Fruit fly (Drosophila melanogaster) whole organism, embryonic: ENCODE measurements around the gene CG15011.

Experiments used
- CG10543 ChIP-seq: fragments of 200-800 bp; sonication (Bioruptor generic); optimal IDR thresholded peaks from 3 replicates; lab custom pipeline; 2017; ENCODE audit warnings: missing biosample characterization, mild to moderate bottlenecking, missing genetic modification characterization, moderate library complexity
- CG1529 ChIP-seq: fragments of 200-800 bp; sonication (Bioruptor generic); optimal IDR thresholded peaks from 3 replicates; lab custom pipeline; 2018; ENCODE audit warnings: missing biosample characterization, missing genetic modification characterization
- CG1603 ChIP-seq: fragments of 200-800 bp; sonication (Bioruptor generic); optimal IDR thresholded peaks from 2 replicates; lab custom pipeline; 2019; ENCODE audit warnings: missing biosample characterization, mild to moderate bottlenecking, missing genetic modification characterization, moderate library complexity
- CG17328 ChIP-seq: fragments of 200-800 bp; sonication (Bioruptor generic); IDR thresholded peaks from 2 replicates; pipeline ENCODE4 v1.3.6; 2022; ENCODE audit warnings: missing biosample characterization, missing genetic modification characterization
- CG18011 ChIP-seq: fragments of 200-800 bp; sonication (Bioruptor generic); optimal IDR thresholded peaks from 2 replicates; lab custom pipeline; 2017; ENCODE audit warnings: missing biosample characterization, missing genetic modification characterization, mild to moderate bottlenecking, moderate library complexity, missing genotype
- CG31365 ChIP-seq: fragments of 200-800 bp; sonication (Bioruptor generic); optimal IDR thresholded peaks from 2 replicates; lab custom pipeline; 2018; ENCODE audit warnings: missing biosample characterization, mild to moderate bottlenecking, missing genetic modification characterization
- CG31441 ChIP-seq: fragments of 200-800 bp; sonication (Bioruptor generic); IDR thresholded peaks from 2 replicates; pipeline ENCODE4 v1.3.6; 2022; ENCODE audit warnings: missing biosample characterization, missing genetic modification characterization
- CG34422 ChIP-seq: fragments of 200-800 bp; sonication (Bioruptor generic); IDR thresholded peaks from 3 replicates; pipeline ENCODE4 v1.3.6; 2022; ENCODE audit warnings: missing biosample characterization, missing genetic modification characterization
- CG4730 ChIP-seq: fragments of 200-800 bp; sonication (Bioruptor generic); IDR thresholded peaks from 2 replicates; pipeline ENCODE4 v1.3.6; 2022; ENCODE audit warnings: missing biosample characterization, missing genetic modification characterization
- CG6254 ChIP-seq: fragments of 200-800 bp; sonication (Bioruptor generic); optimal IDR thresholded peaks from 3 replicates; lab custom pipeline; 2017; ENCODE audit warnings: mild to moderate bottlenecking, missing biosample characterization, missing genetic modification reagents, missing genetic modification characterization
- CG7987 ChIP-seq: fragments of 200-800 bp; sonication (Bioruptor generic); optimal IDR thresholded peaks from 2 replicates; lab custom pipeline; 2018; ENCODE audit warnings: missing biosample characterization, mild to moderate bottlenecking, missing genetic modification characterization, moderate library complexity
- CG8089 ChIP-seq: fragments of 200-800 bp; sonication (Bioruptor generic); optimal IDR thresholded peaks from 3 replicates; lab custom pipeline; 2016; ENCODE audit warnings: missing biosample characterization, missing genetic modification characterization
- CG8765 ChIP-seq: fragments of 200-800 bp; sonication (Bioruptor generic); IDR thresholded peaks from 2 replicates; pipeline ENCODE4 v1.3.6; 2022; ENCODE audit warnings: missing biosample characterization, missing genetic modification characterization
- CG8924 ChIP-seq: fragments of 200-800 bp; optimal IDR thresholded peaks from 3 replicates; lab custom pipeline; 2019; ENCODE audit warnings: missing biosample characterization, mild to moderate bottlenecking, missing genetic modification characterization, moderate library complexity
- CG9437 ChIP-seq: fragments of 200-800 bp; sonication (Bioruptor generic); optimal IDR thresholded peaks from 2 replicates; lab custom pipeline; 2018; ENCODE audit warnings: missing biosample characterization, mild to moderate bottlenecking, missing genetic modification characterization
- CG9797 ChIP-seq: fragments of 200-800 bp; sonication (Bioruptor generic); optimal IDR thresholded peaks from 3 replicates; lab custom pipeline; 2018; ENCODE audit warnings: missing biosample characterization, mild to moderate bottlenecking, missing genetic modification characterization
- CHES-1-like ChIP-seq: fragments of 200-800 bp; sonication (Bioruptor generic); optimal IDR thresholded peaks from 2 replicates; lab custom pipeline; 2016; ENCODE audit warnings: missing biosample characterization, missing genetic modification characterization
- Dfd ChIP-seq, 2 experiments: fragments of >200 bp; optimal IDR thresholded peaks; 2 replicates each; lab custom pipeline; 2017; ENCODE audit warnings: missing biosample characterization in 2 of 2, missing genetic modification characterization in 2 of 2
- Dip3 ChIP-seq: fragments of 200-800 bp; sonication (Bioruptor generic); optimal IDR thresholded peaks from 3 replicates; lab custom pipeline; 2016; ENCODE audit warnings: missing biosample characterization, missing genetic modification characterization
- Ets97D ChIP-seq: fragments of 200-800 bp; sonication (Bioruptor generic); optimal IDR thresholded peaks from 3 replicates; lab custom pipeline; 2016; ENCODE audit warnings: missing biosample characterization, missing genetic modification characterization
- Hand ChIP-seq: fragments of 200-800 bp; sonication (Bioruptor generic); optimal IDR thresholded peaks from 2 replicates; lab custom pipeline; 2017; ENCODE audit warnings: mild to moderate bottlenecking, missing biosample characterization, missing genetic modification reagents, missing genetic modification characterization
- Jarid2 ChIP-seq: fragments of 200-800 bp; sonication (Bioruptor generic); optimal IDR thresholded peaks from 3 replicates; lab custom pipeline; 2017; ENCODE audit warnings: mild to moderate bottlenecking, missing biosample characterization, missing genetic modification reagents, missing genetic modification characterization
- Mrtf ChIP-seq: fragments of 200-800 bp; sonication (Bioruptor generic); IDR thresholded peaks from 3 replicates; pipeline ENCODE4 v1.3.6; 2022; ENCODE audit warnings: missing biosample characterization, missing genetic modification characterization
- Oaz ChIP-seq: fragments of 200-800 bp; sonication (Bioruptor generic); IDR thresholded peaks from 2 replicates; pipeline ENCODE4 v1.3.6; 2022; ENCODE audit warnings: missing biosample characterization, missing genetic modification characterization
- Oli ChIP-seq: fragments of 200-800 bp; sonication (Bioruptor generic); optimal IDR thresholded peaks from 2 replicates; lab custom pipeline; 2018; ENCODE audit warnings: missing biosample characterization, mild to moderate bottlenecking, missing genetic modification characterization, moderate library complexity
- abd-A ChIP-seq: fragments of 200-800 bp; sonication (Bioruptor generic); optimal IDR thresholded peaks from 3 replicates; lab custom pipeline; 2019; ENCODE audit warnings: missing biosample characterization, mild to moderate bottlenecking, missing genetic modification characterization, moderate library complexity
- ase ChIP-seq: fragments of 200-800 bp; sonication (Bioruptor generic); IDR thresholded peaks from 3 replicates; pipeline ENCODE4 v1.3.6; 2022; ENCODE audit warnings: missing biosample characterization, missing genetic modification characterization
- bcd ChIP-seq: fragments of 200-800 bp; sonication (Bioruptor generic); optimal IDR thresholded peaks from 2 replicates; lab custom pipeline; 2017; ENCODE audit warnings: missing biosample characterization, mild to moderate bottlenecking, missing genetic modification characterization
- cas ChIP-seq: fragments of 200-800 bp; sonication (Bioruptor generic); IDR thresholded peaks from 2 replicates; pipeline ENCODE4 v1.3.6; 2022; ENCODE audit warnings: missing biosample characterization, missing genetic modification characterization
- cato ChIP-seq: fragments of 200-800 bp; sonication (Bioruptor generic); optimal IDR thresholded peaks from 2 replicates; lab custom pipeline; 2016; ENCODE audit warnings: missing biosample characterization, missing genetic modification characterization, borderline replicate concordance
- chn ChIP-seq: fragments of 200-800 bp; sonication (Bioruptor generic); optimal IDR thresholded peaks from 2 replicates; lab custom pipeline; 2016; ENCODE audit warnings: missing biosample characterization, missing genetic modification characterization
- ci ChIP-seq: fragments of 200-800 bp; sonication (Bioruptor generic); IDR thresholded peaks from 3 replicates; pipeline ENCODE4 v1.3.6; 2022; ENCODE audit warnings: missing biosample characterization, missing genetic modification characterization
- crol ChIP-seq: fragments of 200-800 bp; sonication (Bioruptor generic); IDR thresholded peaks from 2 replicates; pipeline ENCODE4 v1.3.6; 2022; ENCODE audit warnings: missing biosample characterization, missing genetic modification characterization
- crp ChIP-seq, 2 experiments: fragments of 200-800 bp; sonication (Bioruptor generic); optimal IDR thresholded peaks; 2 replicates in 1 of 2; 3 replicates in 1 of 2; lab custom pipeline; 2017; ENCODE audit warnings: missing biosample characterization in 2 of 2, missing genetic modification characterization in 2 of 2, mild to moderate bottlenecking in 1 of 2, moderate library complexity in 1 of 2
- dmrt11E ChIP-seq: fragments of 200-800 bp; sonication (Bioruptor generic); optimal IDR thresholded peaks from 3 replicates; lab custom pipeline; 2018; ENCODE audit warnings: missing biosample characterization, mild to moderate bottlenecking, missing genetic modification characterization, moderate library complexity
- eve ChIP-seq, 2 experiments: fragments of >200 bp; optimal IDR thresholded peaks; 2 replicates each; lab custom pipeline; 2017; ENCODE audit warnings: missing biosample characterization in 2 of 2, missing genetic modification characterization in 2 of 2
- ham ChIP-seq: fragments of 200-800 bp; sonication (Bioruptor generic); IDR thresholded peaks from 2 replicates; pipeline ENCODE4 v1.3.6; 2022; ENCODE audit warnings: missing biosample characterization, missing genetic modification characterization
- maf-S ChIP-seq: fragments of 200-800 bp; sonication (Bioruptor generic); optimal IDR thresholded peaks from 2 replicates; lab custom pipeline; 2016; ENCODE audit warnings: missing biosample characterization, missing genetic modification characterization
- mirr ChIP-seq: fragments of 200-800 bp; sonication (Bioruptor generic); optimal IDR thresholded peaks from 3 replicates; lab custom pipeline; 2018; ENCODE audit warnings: missing biosample characterization, mild to moderate bottlenecking, missing genetic modification characterization
- otp ChIP-seq: fragments of 200-800 bp; sonication (Bioruptor generic); IDR thresholded peaks from 3 replicates; pipeline ENCODE4, ENCODE4 v1.3.6; 2022; ENCODE audit warnings: missing biosample characterization, missing genetic modification characterization
- peb ChIP-seq: fragments of 200-800 bp; sonication (Bioruptor generic); IDR thresholded peaks from 2 replicates; pipeline ENCODE4 v1.3.6; 2022; ENCODE audit warnings: missing biosample characterization, missing genetic modification characterization
- rib ChIP-seq: fragments of 200-800 bp; sonication (Bioruptor generic); IDR thresholded peaks from 2 replicates; pipeline ENCODE4 v1.3.6; 2022; ENCODE audit warnings: missing biosample characterization, missing genetic modification characterization
- sc ChIP-seq, 3 experiments: fragments of >200 bp in 2 of 3; fragments of 200-800 bp in 1 of 3; sonication (Bioruptor generic) in 1 of 3; optimal IDR thresholded peaks; 2 replicates in 2 of 3; 3 replicates in 1 of 3; lab custom pipeline; 2017; ENCODE audit warnings: mild to moderate bottlenecking in 1 of 3, missing biosample characterization in 1 of 3, missing genetic modification characterization in 1 of 3, missing genetic modification reagents in 1 of 3
- schlank ChIP-seq: fragments of 200-800 bp; sonication (Bioruptor generic); optimal IDR thresholded peaks from 2 replicates; lab custom pipeline; 2018; ENCODE audit warnings: missing biosample characterization, mild to moderate bottlenecking, missing genetic modification characterization
- scrt ChIP-seq: fragments of 200-800 bp; sonication (Bioruptor generic); optimal IDR thresholded peaks from 2 replicates; lab custom pipeline; 2018; ENCODE audit warnings: missing biosample characterization, mild to moderate bottlenecking, missing genetic modification characterization, moderate library complexity
- slbo ChIP-seq: fragments of 200-800 bp; sonication (Bioruptor generic); IDR thresholded peaks from 2 replicates; pipeline ENCODE4 v1.3.6; 2022; ENCODE audit warnings: missing biosample characterization, missing genetic modification characterization
- sna ChIP-seq: fragments of 200-800 bp; sonication (Bioruptor generic); IDR thresholded peaks from 2 replicates; pipeline ENCODE4 v1.3.6; 2022; ENCODE audit warnings: missing biosample characterization, missing genetic modification characterization; ENCODE audit not compliant: partially characterized antibody
- so ChIP-seq: fragments of 200-800 bp; sonication (Bioruptor generic); IDR thresholded peaks from 3 replicates; pipeline ENCODE4 v1.3.6; 2022; ENCODE audit warnings: missing biosample characterization, missing genetic modification characterization
- sug ChIP-seq: fragments of 200-800 bp; optimal IDR thresholded peaks from 2 replicates; lab custom pipeline; 2019; ENCODE audit warnings: missing biosample characterization, mild to moderate bottlenecking, missing genetic modification characterization, moderate library complexity

Gene CG15011

DNA sequence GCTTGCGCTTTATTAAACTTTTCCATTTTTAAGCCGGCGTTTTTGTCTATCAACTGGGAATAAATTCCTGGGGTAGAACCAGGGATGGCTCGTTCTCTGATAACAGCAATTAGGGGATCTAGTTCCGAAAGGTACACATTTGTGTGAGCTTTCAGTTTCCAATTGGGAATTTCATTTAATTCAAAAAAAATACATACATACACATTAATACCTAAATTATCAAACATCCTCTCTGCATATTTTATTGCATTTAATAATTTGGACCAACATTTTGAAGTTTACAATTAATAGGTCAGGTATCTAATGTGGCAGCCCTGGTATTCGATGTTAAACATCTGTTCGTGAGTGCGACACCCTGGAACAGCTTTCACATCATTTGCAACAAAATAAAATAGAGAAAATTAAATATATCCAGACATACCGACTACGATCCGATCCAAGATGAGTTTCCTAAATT is at the start of gene CG15011, which contains the start of gene CG1309 (continued):
- TF ChIP-seq mirr (GFP tag; lab: Kevin White, UChicago) (peak; percentile 65), Hand (GFP tag; lab: Kevin White, UChicago) (peak; percentile 36), CG8089 (peak; percentile 71), abd-A (tag; lab: Kevin White, UChicago) (peak; percentile 85), CG31441 (GFP tag; lab: Robert Waterston, UW) (peak; percentile 76), chn (GFP tag; lab: Kevin White, UChicago) (peak; percentile 91), CG34422 (GFP tag; lab: Robert Waterston, UW) (peak; percentile 82), CG1529 (GFP tag; lab: Kevin White, UChicago) (peak; percentile 55), CG7987 (GFP tag; lab: Kevin White, UChicago) (peak; percentile 45), CG9797 (GFP tag; lab: Kevin White, UChicago) (peak; percentile 32), CG4730 (peak; percentile 43), so (GFP tag; lab: Robert Waterston, UW) (peak; percentile 73; the same call in 1 of the 3 replicates), rib (GFP tag; lab: Robert Waterston, UW) (0 out of 2 replicates have a peak, but pooled peaks have one; percentile 35), CG10543 (GFP tag; lab: Kevin White, UChicago) (peak; percentile 87), CG17328 (GFP tag; lab: Robert Waterston, UW) (peak; percentile 77), CHES-1-like (GFP tag; lab: Kevin White, UChicago) (peak; percentile 88), CG8924 (tag; lab: Kevin White, UChicago) (peak; percentile 84), CG6254 (GFP tag; lab: Kevin White, UChicago) (peak; percentile 40), ci (GFP tag; lab: Robert Waterston, UW) (peak; percentile 81), crol (GFP tag; lab: Robert Waterston, UW) (peak; percentile 16; the same call in 1 of the 2 replicates), peb (GFP tag; lab: Robert Waterston, UW) (peak; percentile 63), sna (GFP tag; lab: Robert Waterston, UW) (no peak), dmrt11E (tag; lab: Kevin White, UChicago) (peak; percentile 85), slbo (GFP tag; lab: Robert Waterston, UW) (peak; percentile 90), sc (optimal IDR thresholded peaks at IDR 0.05; lab: Kevin White, UChicago) (no peak), sc (GFP tag; optimal IDR thresholded peaks at IDR 0.05; lab: Kevin White, UChicago) (peak; percentile 70), scrt (GFP tag; lab: Kevin White, UChicago) (peak; percentile 65), Dip3 (GFP tag; lab: Kevin White, UChicago) (peak; percentile 80), Oli (tag; lab: Kevin White, UChicago) (peak; percentile 67), cato (GFP tag; lab: Kevin White, UChicago) (peak; percentile 79), CG9437 (peak; percentile 63), CG8765 (GFP tag; lab: Robert Waterston, UW) (peak; percentile 43; the same call in 1 of the 2 replicates), otp (GFP tag; lab: Robert Waterston, UW) (peak; percentile 70; the same call in 2 of the 3 replicates), CG31365 (tag; lab: Kevin White, UChicago) (peak; percentile 5), cas (GFP tag; lab: Robert Waterston, UW) (0 out of 2 replicates have a peak, but pooled peaks have one; percentile 31), sug (tag; lab: Kevin White, UChicago) (peak; percentile 92), CG18011 (GFP tag; lab: Kevin White, UChicago) (peak; percentile 70), Oaz (GFP tag; lab: Robert Waterston, UW) (0 out of 2 replicates have a peak, but pooled peaks have one; percentile 34), maf-S (peak; percentile 87), eve (GFP tag; optimal IDR thresholded peaks at IDR 0.05; lab: Kevin White, UChicago) (no peak), schlank (peak; percentile 8), CG1603 (peak; percentile 88), bcd (GFP tag; lab: Kevin White, UChicago) (peak; percentile 80), Mrtf (GFP tag; lab: Robert Waterston, UW) (peak; percentile 58; the same call in 1 of the 3 replicates), Jarid2 (GFP tag; lab: Kevin White, UChicago) (peak; percentile 21), crp (GFP tag; optimal IDR thresholded peaks at IDR 0.05; lab: Kevin White, UChicago) (peak; percentile 72 to 87), Dfd (GFP tag; optimal IDR thresholded peaks at IDR 0.05; lab: Kevin White, UChicago) (no peak), ase (GFP tag; lab: Robert Waterston, UW) (peak; percentile 72; the same call in 2 of the 3 replicates), ham (GFP tag; lab: Robert Waterston, UW) (0 out of 2 replicates have a peak, but pooled peaks have one; percentile 35), Ets97D (GFP tag; lab: Kevin White, UChicago) (peak; percentile 58)
